Fruit fly (Drosophila melanogaster) whole organism, embryonic: ENCODE results near the gene Pcif1.

ENCODE experiments used
- ATbp ChIP-seq: fragments of 200-800 bp; sonication (Bioruptor generic); optimal IDR thresholded peaks from 2 replicates; lab custom pipeline; 2017; ENCODE audit warnings: missing biosample characterization, mild to moderate bottlenecking, missing genetic modification characterization, missing genetic modification reagents
- Adf1 ChIP-seq: fragments of 200-800 bp; sonication (Bioruptor generic); IDR thresholded peaks from 2 replicates; pipeline ENCODE4 v1.3.6; 2022; ENCODE audit warnings: missing biosample characterization, missing genetic modification characterization
- Asciz ChIP-seq: fragments of 200-800 bp; sonication (Bioruptor generic); optimal IDR thresholded peaks from 2 replicates; lab custom pipeline; 2017; ENCODE audit warnings: missing biosample characterization, mild to moderate bottlenecking, missing genetic modification characterization, missing genetic modification reagents
- Bdp1 ChIP-seq: fragments of 200-800 bp; sonication (Bioruptor generic); optimal IDR thresholded peaks from 3 replicates; lab custom pipeline; 2016; ENCODE audit warnings: missing biosample characterization, missing genetic modification characterization
- Bteb2 ChIP-seq: fragments of 200-800 bp; sonication (Bioruptor generic); optimal IDR thresholded peaks from 2 replicates; lab custom pipeline; 2016; ENCODE audit warnings: missing biosample characterization, missing genetic modification characterization
- C15 ChIP-seq: fragments of 200-800 bp; sonication (Bioruptor generic); IDR thresholded peaks from 3 replicates; pipeline ENCODE4 v1.3.6; 2022; ENCODE audit warnings: missing biosample characterization, missing genetic modification characterization
- CG11560 ChIP-seq: fragments of 200-800 bp; sonication (Bioruptor generic); IDR thresholded peaks from 3 replicates; pipeline ENCODE4 v1.3.6; 2022; ENCODE audit warnings: missing biosample characterization, missing genetic modification characterization
- CG12104 ChIP-seq: fragments of 200-800 bp; sonication (Bioruptor generic); optimal IDR thresholded peaks from 3 replicates; lab custom pipeline; 2016; ENCODE audit warnings: missing biosample characterization, missing genetic modification characterization
- CG13287 ChIP-seq: fragments of 200-800 bp; sonication (Bioruptor generic); IDR thresholded peaks from 2 replicates; pipeline ENCODE4 v1.3.6; 2022; ENCODE audit warnings: missing biosample characterization, missing genetic modification characterization; ENCODE audit not compliant: partially characterized antibody
- CG13624 ChIP-seq: fragments of 200-800 bp; sonication (Bioruptor generic); optimal IDR thresholded peaks from 2 replicates; lab custom pipeline; 2016; ENCODE audit warnings: missing biosample characterization, missing genetic modification characterization
- CG30020 ChIP-seq: fragments of 200-800 bp; optimal IDR thresholded peaks from 2 replicates; lab custom pipeline; 2019; ENCODE audit warnings: missing biosample characterization, mild to moderate bottlenecking, missing genetic modification characterization, moderate library complexity
- CG31224 ChIP-seq: fragments of 200-800 bp; sonication (Bioruptor generic); IDR thresholded peaks from 2 replicates; pipeline ENCODE4 v1.3.6; 2022; ENCODE audit warnings: missing biosample characterization, missing genetic modification characterization
- CG5953 ChIP-seq: fragments of 200-800 bp; sonication (Bioruptor generic); IDR thresholded peaks from 2 replicates; pipeline ENCODE4 v1.3.6; 2022; ENCODE audit warnings: missing biosample characterization, missing genetic modification characterization
- CG6175 ChIP-seq: fragments of 200-800 bp; sonication (Bioruptor generic); IDR thresholded peaks from 3 replicates; pipeline ENCODE4 v1.3.6; 2022; ENCODE audit warnings: missing biosample characterization, missing genetic modification characterization
- CG6272 ChIP-seq: fragments of 200-800 bp; sonication (Bioruptor generic); IDR thresholded peaks from 2 replicates; pipeline ENCODE4 v1.3.6; 2022; ENCODE audit warnings: missing biosample characterization, missing genetic modification characterization
- CG6689 ChIP-seq: fragments of 200-800 bp; sonication (Bioruptor generic); IDR thresholded peaks from 2 replicates; pipeline ENCODE4 v1.3.6; 2022; ENCODE audit warnings: missing biosample characterization, missing genetic modification characterization
- CG7357 ChIP-seq: fragments of 200-800 bp; sonication (Bioruptor generic); IDR thresholded peaks from 3 replicates; pipeline ENCODE4 v1.3.6; 2022; ENCODE audit warnings: missing biosample characterization, missing genetic modification characterization
- CG7839 ChIP-seq: fragments of 200-800 bp; sonication (Bioruptor generic); optimal IDR thresholded peaks from 3 replicates; lab custom pipeline; 2018; ENCODE audit warnings: missing biosample characterization, mild to moderate bottlenecking, missing genetic modification characterization, moderate library complexity
- CG7963 ChIP-seq: fragments of 200-800 bp; sonication (Bioruptor generic); IDR thresholded peaks from 3 replicates; pipeline ENCODE4 v1.3.6; 2022; ENCODE audit warnings: missing biosample characterization, missing genetic modification characterization; ENCODE audit not compliant: partially characterized antibody
- CG7987 ChIP-seq: fragments of 200-800 bp; sonication (Bioruptor generic); optimal IDR thresholded peaks from 2 replicates; lab custom pipeline; 2018; ENCODE audit warnings: missing biosample characterization, mild to moderate bottlenecking, missing genetic modification characterization, moderate library complexity
- CG8924 ChIP-seq: fragments of 200-800 bp; optimal IDR thresholded peaks from 3 replicates; lab custom pipeline; 2019; ENCODE audit warnings: missing biosample characterization, mild to moderate bottlenecking, missing genetic modification characterization, moderate library complexity
- Dbx ChIP-seq: fragments of 200-800 bp; sonication (Bioruptor generic); IDR thresholded peaks from 3 replicates; pipeline ENCODE4 v1.3.6; 2022; ENCODE audit warnings: missing biosample characterization, missing genetic modification characterization
- Ets65A ChIP-seq: fragments of 200-800 bp; sonication (Bioruptor generic); peaks from one replicate; lab custom pipeline; 2016; ENCODE audit warnings: missing biosample characterization, missing genetic modification characterization
- Ets97D ChIP-seq: fragments of 200-800 bp; sonication (Bioruptor generic); optimal IDR thresholded peaks from 3 replicates; lab custom pipeline; 2016; ENCODE audit warnings: missing biosample characterization, missing genetic modification characterization
- Lhr ChIP-seq: fragments of 200-800 bp; sonication (Bioruptor generic); optimal IDR thresholded peaks from 3 replicates; lab custom pipeline; 2017; ENCODE audit warnings: mild to moderate bottlenecking, missing biosample characterization, missing genetic modification reagents, missing genetic modification characterization
- MTF-1 ChIP-seq: fragments of 200-800 bp; sonication (Bioruptor generic); optimal IDR thresholded peaks from 2 replicates; lab custom pipeline; 2018; ENCODE audit warnings: missing biosample characterization, mild to moderate bottlenecking, missing genetic modification characterization, borderline replicate concordance
- Med ChIP-seq: fragments of 200-800 bp; sonication (Bioruptor generic); peaks from one replicate; lab custom pipeline; 2016; ENCODE audit warnings: missing biosample characterization, missing genetic modification characterization, mild to moderate bottlenecking, inconsistent platforms, moderate library complexity
- Nf-YC ChIP-seq: fragments of 200-800 bp; optimal IDR thresholded peaks from 3 replicates; lab custom pipeline; 2019; ENCODE audit warnings: missing biosample characterization, mild to moderate bottlenecking, missing genetic modification characterization, moderate library complexity
- Side ChIP-seq: fragments of 200-800 bp; sonication (Bioruptor generic); optimal IDR thresholded peaks from 2 replicates; lab custom pipeline; 2016; ENCODE audit warnings: missing biosample characterization, missing genetic modification characterization
- ac ChIP-seq: fragments of 200-800 bp; sonication (Bioruptor generic); optimal IDR thresholded peaks from 3 replicates; lab custom pipeline; 2017; ENCODE audit warnings: missing biosample characterization, mild to moderate bottlenecking, missing genetic modification characterization
- al ChIP-seq: fragments of 200-800 bp; sonication (Bioruptor generic); IDR thresholded peaks from 2 replicates; pipeline ENCODE4 v1.3.6; 2022; ENCODE audit warnings: missing biosample characterization, missing genetic modification characterization
- ash1 ChIP-seq: fragments of 200-800 bp; sonication (Bioruptor generic); optimal IDR thresholded peaks from 2 replicates; lab custom pipeline; 2018; ENCODE audit warnings: missing biosample characterization, mild to moderate bottlenecking, missing genetic modification characterization
- dmrt11E ChIP-seq: fragments of 200-800 bp; sonication (Bioruptor generic); optimal IDR thresholded peaks from 3 replicates; lab custom pipeline; 2018; ENCODE audit warnings: missing biosample characterization, mild to moderate bottlenecking, missing genetic modification characterization, moderate library complexity
- ewg ChIP-seq: fragments of 200-800 bp; sonication (Bioruptor generic); optimal IDR thresholded peaks from 3 replicates; lab custom pipeline; 2017; ENCODE audit warnings: mild to moderate bottlenecking, missing biosample characterization, missing genetic modification reagents, missing genetic modification characterization
- her ChIP-seq: fragments of 200-800 bp; sonication (Bioruptor generic); optimal IDR thresholded peaks from 2 replicates; lab custom pipeline; 2016; ENCODE audit warnings: missing biosample characterization, missing genetic modification characterization
- oc ChIP-seq: fragments of 200-800 bp; sonication (Bioruptor generic); optimal IDR thresholded peaks from 2 replicates; lab custom pipeline; 2018; ENCODE audit warnings: missing biosample characterization, mild to moderate bottlenecking, missing genetic modification characterization, moderate library complexity
- pb ChIP-seq: fragments of 200-800 bp; sonication (Bioruptor generic); optimal IDR thresholded peaks from 3 replicates; lab custom pipeline; 2016; ENCODE audit warnings: missing biosample characterization, missing genetic modification characterization
- pho ChIP-seq: fragments of 200-800 bp; sonication (Bioruptor generic); optimal IDR thresholded peaks from 2 replicates; lab custom pipeline; 2016; ENCODE audit warnings: missing biosample characterization, missing genetic modification characterization
- pros ChIP-seq: fragments of 200-800 bp; sonication (Bioruptor generic); optimal IDR thresholded peaks from 3 replicates; lab custom pipeline; 2019; ENCODE audit warnings: missing biosample characterization, mild to moderate bottlenecking, missing genetic modification characterization, moderate library complexity
- schlank ChIP-seq: fragments of 200-800 bp; sonication (Bioruptor generic); optimal IDR thresholded peaks from 2 replicates; lab custom pipeline; 2018; ENCODE audit warnings: missing biosample characterization, mild to moderate bottlenecking, missing genetic modification characterization
- sens ChIP-seq: fragments of 200-800 bp; sonication (Bioruptor generic); peaks from one replicate; lab custom pipeline; 2016; ENCODE audit warnings: missing biosample characterization, missing genetic modification characterization
- sisA ChIP-seq: fragments of 200-800 bp; sonication (Bioruptor generic); IDR thresholded peaks from 2 replicates; pipeline ENCODE4 v1.3.6; 2022; ENCODE audit warnings: missing biosample characterization, missing genetic modification characterization
- slou ChIP-seq: fragments of 200-800 bp; sonication (Bioruptor generic); optimal IDR thresholded peaks from 3 replicates; lab custom pipeline; 2016; ENCODE audit warnings: missing biosample characterization, missing genetic modification characterization
- sob ChIP-seq: fragments of 200-800 bp; sonication (Bioruptor generic); IDR thresholded peaks from 2 replicates; pipeline ENCODE4 v1.3.6; 2022; ENCODE audit warnings: missing biosample characterization, missing genetic modification characterization
- sqz ChIP-seq: fragments of 200-800 bp; sonication (Bioruptor generic); optimal IDR thresholded peaks from 3 replicates; lab custom pipeline; 2018; ENCODE audit warnings: missing biosample characterization, mild to moderate bottlenecking, missing genetic modification characterization
- stc ChIP-seq: fragments of 200-800 bp; sonication (Bioruptor generic); IDR thresholded peaks from 2 replicates; pipeline ENCODE4 v1.3.6; 2022; ENCODE audit warnings: missing biosample characterization, missing genetic modification characterization
- twi ChIP-seq: fragments of 200-800 bp; optimal IDR thresholded peaks from 2 replicates; lab custom pipeline; 2019; ENCODE audit warnings: missing biosample characterization, mild to moderate bottlenecking, missing genetic modification characterization, moderate library complexity
- wek ChIP-seq: fragments of 200-800 bp; sonication (Bioruptor generic); optimal IDR thresholded peaks from 3 replicates; lab custom pipeline; 2018; ENCODE audit warnings: missing biosample characterization, mild to moderate bottlenecking, missing genetic modification characterization, moderate library complexity

Pcif1 gene

dm6 chr3L:20798325-20798846 is 12.4 kb upstream of the Pcif1 start, which contains the start of the genes CG3698 and tzn (continued):
- TF ChIP-seq pho (GFP tag; lab: Kevin White, UChicago) (peak; percentile 77), sob (GFP tag; lab: Robert Waterston, UW) (peak; percentile 97), Nf-YC (tag; lab: Kevin White, UChicago) (peak; percentile 69), stc (peak; percentile 91), slou (GFP tag; lab: Kevin White, UChicago) (peak; percentile 89), ATbp (GFP tag; lab: Kevin White, UChicago) (peak; percentile 94), sisA (peak; percentile 85), pb (GFP tag; lab: Kevin White, UChicago) (peak; percentile 87), CG13624 (peak; percentile 84)

dm6 chr3L:20797379-20797778 is 11.4 kb upstream of the Pcif1 start:
- no peak for TF ChIP-seq Adf1 (GFP tag; lab: Robert Waterston, UW)
- no peak for TF ChIP-seq C15
- no peak for TF ChIP-seq CG8924 (tag; lab: Kevin White, UChicago)
- no peak for TF ChIP-seq Side
- TF ChIP-seq Med = peak; percentile 44
- 0 out of 2 replicates have a peak, but pooled peaks have one; percentile 11 for TF ChIP-seq CG5953 (GFP tag; lab: Robert Waterston, UW)
- no peak for TF ChIP-seq MTF-1 (GFP tag; lab: Kevin White, UChicago)
- TF ChIP-seq CG31224 = no peak
- no peak for TF ChIP-seq CG7987 (GFP tag; lab: Kevin White, UChicago)
- no peak for TF ChIP-seq sqz (GFP tag; lab: Kevin White, UChicago)
- no peak for TF ChIP-seq CG7357 (GFP tag; lab: Robert Waterston, UW)
- TF ChIP-seq Ets97D (GFP tag; lab: Kevin White, UChicago) = no peak
- TF ChIP-seq Lhr (GFP tag; lab: Kevin White, UChicago) = no peak
- TF ChIP-seq CG30020 (tag; lab: Kevin White, UChicago) = no peak
- 0 out of 3 replicates have a peak, but pooled peaks have one; percentile 13 for TF ChIP-seq Dbx (GFP tag; lab: Robert Waterston, UW)
- peak; percentile 93 for TF ChIP-seq Ets65A (GFP tag; lab: Kevin White, UChicago)
- TF ChIP-seq CG12104 (GFP tag; lab: Kevin White, UChicago) = no peak
- no peak for TF ChIP-seq wek (GFP tag; lab: Kevin White, UChicago)
- TF ChIP-seq CG11560 (tag; lab: Robert Waterston, UW) = no peak
- TF ChIP-seq al (GFP tag; lab: Robert Waterston, UW) = no peak
- no peak for TF ChIP-seq her
- no peak for TF ChIP-seq Bdp1 (GFP tag; lab: Kevin White, UChicago)
- TF ChIP-seq schlank (tag; lab: Kevin White, UChicago) = no peak
- TF ChIP-seq CG6689 (GFP tag; lab: Robert Waterston, UW) = no peak
- peak; percentile 11 for TF ChIP-seq sens (GFP tag; lab: Kevin White, UChicago)
- TF ChIP-seq Asciz = no peak
- no peak for TF ChIP-seq pros (GFP tag; lab: Kevin White, UChicago)
- TF ChIP-seq Bteb2 = no peak
- TF ChIP-seq CG13287 = no peak
- TF ChIP-seq CG6272 = no peak
- TF ChIP-seq CG7963 (GFP tag; lab: Robert Waterston, UW) = no peak
- 0 out of 3 replicates have a peak, but pooled peaks have one; percentile 20 for TF ChIP-seq CG6175 (GFP tag; lab: Robert Waterston, UW)
- TF ChIP-seq twi (tag; lab: Kevin White, UChicago) = no peak
- TF ChIP-seq ac (GFP tag; lab: Kevin White, UChicago) = no peak
- TF ChIP-seq sob (GFP tag; lab: Robert Waterston, UW) = no peak
- TF ChIP-seq CG7839 (tag; lab: Kevin White, UChicago) = no peak
- no peak for TF ChIP-seq ewg
- TF ChIP-seq ash1 (GFP tag; lab: Kevin White, UChicago) = no peak
- TF ChIP-seq oc = no peak
- TF ChIP-seq dmrt11E (tag; lab: Kevin White, UChicago) = no peak
